Fruit fly (Drosophila melanogaster) whole organism, prepupa: ENCODE measurements around the gene Oatp30B.

Source experiments
- Blimp-1 ChIP-seq: fragments of 200-800 bp; sonication (Bioruptor generic); optimal IDR thresholded peaks from 3 replicates; lab custom pipeline; 2017; ENCODE audit warnings: missing biosample characterization, missing genetic modification characterization, mild to moderate bottlenecking, moderate library complexity, missing genetic modification reagents
- CG10631 ChIP-seq: fragments of 200-800 bp; sonication (Bioruptor generic); optimal IDR thresholded peaks from 2 replicates; lab custom pipeline; 2016; ENCODE audit warnings: missing biosample characterization, missing genetic modification characterization
- CG10669 ChIP-seq: fragments of 200-800 bp; sonication (Bioruptor generic); optimal IDR thresholded peaks from 3 replicates; lab custom pipeline; 2018; ENCODE audit warnings: missing biosample characterization, mild to moderate bottlenecking, missing genetic modification characterization, moderate library complexity
- CG11762 ChIP-seq: fragments of 200-800 bp; sonication (Bioruptor generic); optimal IDR thresholded peaks from 3 replicates; lab custom pipeline; 2016; ENCODE audit warnings: missing biosample characterization, missing genetic modification characterization; ENCODE audit not compliant: insufficient read depth
- CG11902 ChIP-seq: fragments of 200-800 bp; sonication (Bioruptor generic); optimal IDR thresholded peaks from 3 replicates; lab custom pipeline; 2016; ENCODE audit warnings: missing biosample characterization, missing genetic modification characterization
- CG15336 ChIP-seq: fragments of 200-800 bp; sonication (Bioruptor generic); IDR thresholded peaks from 2 replicates; pipeline ENCODE4 v1.3.6; 2022; ENCODE audit warnings: missing biosample characterization, missing genetic modification characterization
- CG1621 ChIP-seq: fragments of 200-800 bp; sonication (Bioruptor generic); optimal IDR thresholded peaks from 3 replicates; lab custom pipeline; 2018; ENCODE audit warnings: missing biosample characterization, mild to moderate bottlenecking, missing genetic modification characterization
- CG16779 ChIP-seq: fragments of 200-800 bp; sonication (Bioruptor generic); optimal IDR thresholded peaks from 3 replicates; lab custom pipeline; 2017; ENCODE audit warnings: missing biosample characterization, mild to moderate bottlenecking, missing genetic modification characterization
- CG3032 ChIP-seq: fragments of 200-800 bp; optimal IDR thresholded peaks from 2 replicates; lab custom pipeline; 2019; ENCODE audit warnings: missing biosample characterization, mild to moderate bottlenecking, missing genetic modification characterization, moderate library complexity
- CG31627 ChIP-seq: fragments of 200-800 bp; sonication (Bioruptor generic); optimal IDR thresholded peaks from 3 replicates; lab custom pipeline; 2016; ENCODE audit warnings: missing biosample characterization, missing genetic modification characterization
- CG32006 ChIP-seq: fragments of 200-800 bp; sonication (Bioruptor generic); optimal IDR thresholded peaks from 3 replicates; lab custom pipeline; 2017; ENCODE audit warnings: missing biosample characterization, mild to moderate bottlenecking, missing genetic modification characterization
- CG3919 ChIP-seq: fragments of 200-800 bp; sonication (Bioruptor generic); optimal IDR thresholded peaks from 3 replicates; lab custom pipeline; 2016; ENCODE audit warnings: missing biosample characterization, missing genetic modification characterization
- CG6276 ChIP-seq: fragments of 200-800 bp; sonication (Bioruptor generic); optimal IDR thresholded peaks from 2 replicates; lab custom pipeline; 2017; ENCODE audit warnings: missing biosample characterization, mild to moderate bottlenecking, missing genetic modification characterization
- CG6792 ChIP-seq: fragments of 200-800 bp; sonication (Bioruptor generic); optimal IDR thresholded peaks from 3 replicates; lab custom pipeline; 2016; ENCODE audit warnings: missing biosample characterization, missing genetic modification characterization
- CG6808 ChIP-seq: fragments of 200-800 bp; sonication (Bioruptor generic); optimal IDR thresholded peaks from 3 replicates; lab custom pipeline; 2017; ENCODE audit warnings: missing biosample characterization, missing genetic modification characterization, mild to moderate bottlenecking, moderate library complexity, missing genetic modification reagents
- CG6854 ChIP-seq: fragments of 200-800 bp; sonication (Bioruptor generic); optimal IDR thresholded peaks from 2 replicates; lab custom pipeline; 2017; ENCODE audit warnings: missing biosample characterization, mild to moderate bottlenecking, missing genetic modification characterization
- CG7368 ChIP-seq: fragments of 200-800 bp; sonication (Bioruptor generic); optimal IDR thresholded peaks from 3 replicates; lab custom pipeline; 2016; ENCODE audit warnings: missing biosample characterization, missing genetic modification characterization
- Eip78C ChIP-seq: fragments of 200-800 bp; sonication (Bioruptor generic); peaks from one replicate; lab custom pipeline; 2016; ENCODE audit warnings: missing biosample characterization, missing genetic modification characterization
- Ets96B ChIP-seq: fragments of 200-800 bp; optimal IDR thresholded peaks from 2 replicates; lab custom pipeline; 2019; ENCODE audit warnings: missing biosample characterization, mild to moderate bottlenecking, missing genetic modification characterization, moderate library complexity
- Gug ChIP-seq: fragments of 200-800 bp; sonication (Bioruptor generic); IDR thresholded peaks from 2 replicates; pipeline ENCODE4 v1.3.6; 2022; ENCODE audit warnings: missing biosample characterization, missing genetic modification characterization
- Hr39 ChIP-seq: fragments of 200-800 bp; sonication (Bioruptor generic); optimal IDR thresholded peaks from 2 replicates; lab custom pipeline; 2016; ENCODE audit warnings: missing biosample characterization, missing genetic modification characterization
- Hr4 ChIP-seq: fragments of 200-800 bp; sonication (Bioruptor generic); optimal IDR thresholded peaks from 3 replicates; lab custom pipeline; 2016; ENCODE audit warnings: missing biosample characterization, missing genetic modification characterization
- Lpt ChIP-seq: fragments of 200-800 bp; sonication (Bioruptor generic); optimal IDR thresholded peaks from 3 replicates; lab custom pipeline; 2016; ENCODE audit warnings: missing biosample characterization, missing genetic modification characterization
- Met ChIP-seq: fragments of 200-800 bp; sonication (Bioruptor generic); optimal IDR thresholded peaks from 3 replicates; lab custom pipeline; 2016; ENCODE audit warnings: missing biosample characterization, missing genetic modification characterization
- OdsH ChIP-seq: fragments of 200-800 bp; sonication (Bioruptor generic); optimal IDR thresholded peaks from 3 replicates; lab custom pipeline; 2016; ENCODE audit warnings: missing biosample characterization, missing genetic modification characterization
- Smox ChIP-seq: fragments of 200-800 bp; sonication (Bioruptor generic); optimal IDR thresholded peaks from 3 replicates; lab custom pipeline; 2016; ENCODE audit warnings: missing biosample characterization, missing genetic modification characterization
- Sox102F ChIP-seq: fragments of 200-800 bp; sonication (Bioruptor generic); optimal IDR thresholded peaks from 2 replicates; lab custom pipeline; 2016; ENCODE audit warnings: missing biosample characterization, mild to moderate bottlenecking, missing genetic modification characterization
- Sox14 ChIP-seq: fragments of 200-800 bp; sonication (Bioruptor generic); optimal IDR thresholded peaks from 3 replicates; lab custom pipeline; 2016; ENCODE audit warnings: missing biosample characterization, missing genetic modification characterization
- achi ChIP-seq: fragments of 200-800 bp; sonication (Bioruptor generic); optimal IDR thresholded peaks from 3 replicates; lab custom pipeline; 2016; ENCODE audit warnings: missing biosample characterization, missing genetic modification characterization
- acj6 ChIP-seq: fragments of 200-800 bp; sonication (Bioruptor generic); optimal IDR thresholded peaks from 3 replicates; lab custom pipeline; 2016; ENCODE audit warnings: missing biosample characterization, missing genetic modification characterization
- cyc ChIP-seq: fragments of 200-800 bp; sonication (Bioruptor generic); optimal IDR thresholded peaks from 3 replicates; lab custom pipeline; 2016; ENCODE audit warnings: missing biosample characterization, missing genetic modification characterization
- dac ChIP-seq: fragments of 200-800 bp; sonication (Bioruptor generic); optimal IDR thresholded peaks from 2 replicates; lab custom pipeline; 2017; ENCODE audit warnings: missing biosample characterization, mild to moderate bottlenecking, missing genetic modification characterization
- dsx ChIP-seq: fragments of 200-800 bp; optimal IDR thresholded peaks from 3 replicates; lab custom pipeline; 2019; ENCODE audit warnings: missing biosample characterization, mild to moderate bottlenecking, missing genetic modification characterization, moderate library complexity; ENCODE audit not compliant: poor library complexity, severe bottlenecking
- esn ChIP-seq: fragments of 200-800 bp; sonication (Bioruptor generic); optimal IDR thresholded peaks from 2 replicates; lab custom pipeline; 2016; ENCODE audit warnings: missing biosample characterization, mild to moderate bottlenecking, missing genetic modification characterization, moderate library complexity
- fd59A ChIP-seq: fragments of 200-800 bp; sonication (Bioruptor generic); optimal IDR thresholded peaks from 2 replicates; lab custom pipeline; 2017; ENCODE audit warnings: missing biosample characterization, mild to moderate bottlenecking, missing genetic modification characterization, missing genetic modification reagents
- fkh ChIP-seq: fragments of 200-800 bp; sonication (Bioruptor generic); optimal IDR thresholded peaks from 3 replicates; lab custom pipeline; 2017; ENCODE audit warnings: missing biosample characterization, mild to moderate bottlenecking, missing genetic modification characterization, moderate library complexity
- pdm3 ChIP-seq: fragments of 200-800 bp; sonication (Bioruptor generic); optimal IDR thresholded peaks from 3 replicates; lab custom pipeline; 2016; ENCODE audit warnings: missing biosample characterization, missing genetic modification characterization
- salr ChIP-seq, 2 experiments: fragments of 200-800 bp; sonication (Bioruptor generic); optimal IDR thresholded peaks; 3 replicates each; lab custom pipeline; 2016 to 2018; ENCODE audit warnings: missing biosample characterization in 2 of 2, missing genetic modification characterization in 2 of 2, mild to moderate bottlenecking in 1 of 2
- ss ChIP-seq, 2 experiments: fragments of 200-800 bp; sonication (Bioruptor generic); optimal IDR thresholded peaks; 2 replicates in 1 of 2; 3 replicates in 1 of 2; lab custom pipeline; 2017 to 2018; ENCODE audit warnings: mild to moderate bottlenecking in 2 of 2, missing biosample characterization in 2 of 2, missing genetic modification characterization in 2 of 2, moderate library complexity in 1 of 2
- svp ChIP-seq: fragments of 200-800 bp; sonication (Bioruptor generic); peaks from one replicate; lab custom pipeline; 2016; ENCODE audit warnings: missing biosample characterization, missing genetic modification characterization

Gene Oatp30B

dm6 chr2L:9520886-9521868, at the start of gene Oatp30B (continued):
- TF ChIP-seq CG7368 (GFP tag; lab: Kevin White, UChicago) (peak; percentile 88), Lpt (GFP tag; lab: Kevin White, UChicago) (peak; percentile 83), CG1621 (tag; lab: Kevin White, UChicago) (peak; percentile 100), cyc (GFP tag; lab: Kevin White, UChicago) (peak; percentile 93), CG6276 (GFP tag; lab: Kevin White, UChicago) (peak; percentile 79), dsx (peak; percentile 95), Sox14 (GFP tag; lab: Kevin White, UChicago) (peak; percentile 95), Eip78C (GFP tag; lab: Kevin White, UChicago) (peak; percentile 97), fkh (GFP tag; lab: Kevin White, UChicago) (peak; percentile 53), Hr4 (GFP tag; lab: Kevin White, UChicago) (peak; percentile 93), salr (GFP tag; optimal IDR thresholded peaks at IDR 0.05; lab: Kevin White, UChicago) (peak; percentile 81 to 83)

- peak; percentile 43 for TF ChIP-seq CG32006 (GFP tag; lab: Kevin White, UChicago)
- TF ChIP-seq CG10631 = peak; percentile 29
- TF ChIP-seq achi (GFP tag; lab: Kevin White, UChicago) = peak; percentile 3
- peak; percentile 35 for TF ChIP-seq pdm3
- TF ChIP-seq cyc (GFP tag; lab: Kevin White, UChicago) = peak; percentile 9
- TF ChIP-seq CG11762 (GFP tag; lab: Kevin White, UChicago) = no peak
- no peak for TF ChIP-seq CG6792 (GFP tag; lab: Kevin White, UChicago)
- peak; percentile 81 for TF ChIP-seq Eip78C (GFP tag; lab: Kevin White, UChicago)
- TF ChIP-seq fkh (GFP tag; lab: Kevin White, UChicago) = no peak
- peak; percentile 22 for TF ChIP-seq Hr4 (GFP tag; lab: Kevin White, UChicago)
- TF ChIP-seq CG15336 (GFP tag; lab: Robert Waterston, UW) = 0 out of 2 replicates have a peak, but pooled peaks have one; percentile 23
- TF ChIP-seq esn (GFP tag; lab: Kevin White, UChicago) = peak; percentile 4
- peak; percentile 11 for TF ChIP-seq Ets96B
- peak; percentile 17 for TF ChIP-seq CG31627 (GFP tag; lab: Kevin White, UChicago)
- peak; percentile 4 for TF ChIP-seq Sox102F
- TF ChIP-seq OdsH (GFP tag; lab: Kevin White, UChicago) = peak; percentile 35
- TF ChIP-seq CG3919 (GFP tag; lab: Kevin White, UChicago) = peak; percentile 32
- no peak for TF ChIP-seq Gug
- TF ChIP-seq Met (GFP tag; lab: Kevin White, UChicago) = peak; percentile 13
- peak; percentile 27 for TF ChIP-seq Hr39
- peak in 1 of 2 experiments; percentile 29 for TF ChIP-seq salr (GFP tag; optimal IDR thresholded peaks at IDR 0.05; lab: Kevin White, UChicago)
- TF ChIP-seq CG6854 = no peak
- no peak for TF ChIP-seq Lpt (GFP tag; lab: Kevin White, UChicago)
- peak; percentile 10 for TF ChIP-seq Smox
- TF ChIP-seq svp (GFP tag; lab: Kevin White, UChicago) = peak; percentile 43
These were observed 33.5 kb upstream of the Oatp30B start for dm6 chr2L:9487468-9487867.

dm6 chr2L:9490788-9491187, 30.2 kb upstream of the Oatp30B start:
- TF ChIP-seq fd59A (GFP tag; lab: Kevin White, UChicago) = no peak
- TF ChIP-seq Blimp-1 = peak; percentile 76
- TF ChIP-seq cyc (GFP tag; lab: Kevin White, UChicago) = peak; percentile 88
- peak; percentile 62 for TF ChIP-seq CG16779
- TF ChIP-seq CG15336 (GFP tag; lab: Robert Waterston, UW) = no peak
- peak; percentile 9 for TF ChIP-seq fkh (GFP tag; lab: Kevin White, UChicago)
- TF ChIP-seq OdsH (GFP tag; lab: Kevin White, UChicago) = peak; percentile 19
- TF ChIP-seq CG6808 (GFP tag; lab: Kevin White, UChicago) = peak; percentile 70
- peak; percentile 69 for TF ChIP-seq Smox
- TF ChIP-seq dac (GFP tag; lab: Kevin White, UChicago) = peak; percentile 24
- peak; percentile 42 for TF ChIP-seq Met (GFP tag; lab: Kevin White, UChicago)
- peak; percentile 70 for TF ChIP-seq CG3032 (tag; lab: Kevin White, UChicago)
- peak; percentile 32 for TF ChIP-seq CG6276 (GFP tag; lab: Kevin White, UChicago)
- TF ChIP-seq ss (GFP tag; optimal IDR thresholded peaks at IDR 0.05; lab: Kevin White, UChicago) = peak; percentile 56 to 87
- TF ChIP-seq acj6 (GFP tag; lab: Kevin White, UChicago) = no peak
- TF ChIP-seq Sox14 (GFP tag; lab: Kevin White, UChicago) = peak; percentile 46
- peak; percentile 69 for TF ChIP-seq Sox102F
- peak; percentile 2 for TF ChIP-seq CG6792 (GFP tag; lab: Kevin White, UChicago)
- TF ChIP-seq CG7368 (GFP tag; lab: Kevin White, UChicago) = peak; percentile 85
- peak; percentile 91 for TF ChIP-seq CG3919 (GFP tag; lab: Kevin White, UChicago)
- TF ChIP-seq achi (GFP tag; lab: Kevin White, UChicago) = peak; percentile 49
- no peak for TF ChIP-seq CG1621 (tag; lab: Kevin White, UChicago)
- TF ChIP-seq esn (GFP tag; lab: Kevin White, UChicago) = peak; percentile 38
- peak; percentile 18 for TF ChIP-seq pdm3
- peak; percentile 82 for TF ChIP-seq svp (GFP tag; lab: Kevin White, UChicago)
- TF ChIP-seq Gug = peak; percentile 46
- peak; percentile 79 for TF ChIP-seq CG10669
- peak; percentile 31 for TF ChIP-seq CG11902 (GFP tag; lab: Kevin White, UChicago)
- TF ChIP-seq CG6854 = peak; percentile 91
- peak; percentile 41 for TF ChIP-seq Hr4 (GFP tag; lab: Kevin White, UChicago)
